Worm (Caenorhabditis elegans) whole organism, young adult: ENCODE data around the gene cysl-4.

Experiments used
- B0019.2 ChIP-seq: fragments of 200-800 bp; sonication (Bioruptor generic); conservative IDR thresholded peaks from 2 replicates; pipeline ENCODE4 v1.3.6; 2022; ENCODE audit warnings: missing genetic modification reagents, missing genetic modification characterization, missing compliant biosample characterization
- D2030.7 ChIP-seq: fragments of 200-800 bp; sonication (Bioruptor generic); IDR thresholded peaks from 2 replicates; pipeline ENCODE4 v1.3.6; 2022; ENCODE audit warnings: missing genetic modification reagents, missing genetic modification characterization, missing compliant biosample characterization
- F22D6.2 ChIP-seq: sonication (generic microtip); optimal IDR thresholded peaks from 2 replicates; lab custom pipeline; 2016; ENCODE audit warnings: mild to moderate bottlenecking, missing genetic modification characterization, missing compliant biosample characterization
- F33H1.4 ChIP-seq: fragments of 200-800 bp; sonication (Bioruptor generic); IDR thresholded peaks from 2 replicates; pipeline ENCODE4 v1.3.6; 2022; ENCODE audit warnings: missing genetic modification reagents, missing genetic modification characterization, missing compliant biosample characterization
- F52B5.7 ChIP-seq: sonication (generic microtip); optimal IDR thresholded peaks from 2 replicates; lab custom pipeline; 2016; ENCODE audit warnings: mild to moderate bottlenecking, missing genetic modification characterization, missing compliant biosample characterization
- F57A8.1 ChIP-seq: fragments of 200-800 bp; sonication (Bioruptor generic); optimal IDR thresholded peaks from 2 replicates; lab custom pipeline; 2018; ENCODE audit warnings: mild to moderate bottlenecking, missing genetic modification characterization, moderate library complexity, missing compliant biosample characterization
- Y67H2A.10 ChIP-seq: fragments of 200-800 bp; sonication (Bioruptor generic); conservative IDR thresholded peaks from 2 replicates; pipeline ENCODE4 v1.3.6; 2022; ENCODE audit warnings: missing genetic modification reagents, missing genetic modification characterization, missing compliant biosample characterization
- Y79H2A.3 ChIP-seq: fragments of 200-800 bp; sonication (Bioruptor generic); conservative IDR thresholded peaks from 2 replicates; pipeline ENCODE4 v1.3.6; 2022; ENCODE audit warnings: missing genetic modification reagents, missing genetic modification characterization, missing compliant biosample characterization
- Y95B8A.8 ChIP-seq: fragments of 200-800 bp; sonication (Bioruptor generic); IDR thresholded peaks from 2 replicates; pipeline ENCODE4 v1.3.6; 2022; ENCODE audit warnings: missing genetic modification reagents, missing genetic modification characterization, missing compliant biosample characterization
- aptf-2 ChIP-seq: fragments of 200-800 bp; sonication (Bioruptor generic); conservative IDR thresholded peaks from 2 replicates; pipeline ENCODE4 v1.3.6; 2022; ENCODE audit warnings: missing genetic modification reagents, missing genetic modification characterization, missing compliant biosample characterization
- athp-1 ChIP-seq: sonication (generic microtip); optimal IDR thresholded peaks from 2 replicates; lab custom pipeline; 2017; ENCODE audit warnings: mild to moderate bottlenecking, missing genetic modification characterization, missing compliant biosample characterization
- ceh-79 ChIP-seq: sonication (generic microtip); optimal IDR thresholded peaks from 2 replicates; lab custom pipeline; 2017; ENCODE audit warnings: mild to moderate bottlenecking, missing genetic modification characterization, missing compliant biosample characterization
- dpff-1 ChIP-seq: sonication (generic microtip); optimal IDR thresholded peaks from 2 replicates; lab custom pipeline; 2017; ENCODE audit warnings: mild to moderate bottlenecking, missing genetic modification characterization, missing compliant biosample characterization
- egrh-3 ChIP-seq: fragments of 200-800 bp; sonication (Bioruptor generic); IDR thresholded peaks from 2 replicates; pipeline ENCODE4 v1.3.6; 2022; ENCODE audit warnings: missing genetic modification reagents, missing genetic modification characterization, missing compliant biosample characterization
- ekl-4 ChIP-seq: fragments of 200-800 bp; sonication (Bioruptor generic); IDR thresholded peaks from 2 replicates; pipeline ENCODE4 v1.3.6; 2022; ENCODE audit warnings: missing genetic modification reagents, missing genetic modification characterization, missing compliant biosample characterization
- fkh-3 ChIP-seq: sonication (generic microtip); optimal IDR thresholded peaks from 2 replicates; lab custom pipeline; 2016; ENCODE audit warnings: mild to moderate bottlenecking, missing genetic modification characterization, missing compliant biosample characterization
- lin-26 ChIP-seq: fragments of 200-800 bp; sonication (Bioruptor generic); IDR thresholded peaks from 2 replicates; pipeline ENCODE4 v1.3.6; 2022; ENCODE audit warnings: missing genetic modification reagents, missing genetic modification characterization, missing compliant biosample characterization
- lsl-1 ChIP-seq: fragments of 200-800 bp; sonication (Bioruptor generic); optimal IDR thresholded peaks from 2 replicates; lab custom pipeline; 2018; ENCODE audit warnings: mild to moderate bottlenecking, missing genetic modification characterization, moderate library complexity, missing compliant biosample characterization
- mcd-1 ChIP-seq: fragments of 200-800 bp; sonication (Bioruptor generic); IDR thresholded peaks from 2 replicates; pipeline ENCODE4 v1.3.6; 2022; ENCODE audit warnings: missing genetic modification reagents, missing genetic modification characterization, missing compliant biosample characterization
- mel-28 ChIP-seq: sonication (generic microtip); optimal IDR thresholded peaks from 2 replicates; lab custom pipeline; 2016; ENCODE audit warnings: borderline replicate concordance, mild to moderate bottlenecking, missing genetic modification characterization, missing compliant biosample characterization
- mes-4 ChIP-seq: sonication (generic microtip); optimal IDR thresholded peaks from 2 replicates; lab custom pipeline; 2016; ENCODE audit warnings: missing genotype, missing genetic modification characterization, missing compliant biosample characterization
- nhr-80 ChIP-seq: sonication (generic microtip); optimal IDR thresholded peaks from 2 replicates; lab custom pipeline; 2016; ENCODE audit warnings: missing genetic modification characterization, missing compliant biosample characterization
- nhr-90 ChIP-seq: sonication (generic microtip); optimal IDR thresholded peaks from 2 replicates; lab custom pipeline; 2016; ENCODE audit warnings: missing genotype, mild to moderate bottlenecking, missing genetic modification characterization, missing compliant biosample characterization
- snpc-1.1 ChIP-seq: sonication (generic microtip); optimal IDR thresholded peaks from 2 replicates; lab custom pipeline; 2017; ENCODE audit warnings: missing genetic modification characterization, mild to moderate bottlenecking, missing compliant biosample characterization, antibody characterized with exemption, moderate library complexity, missing genotype, missing genetic modification reagents; ENCODE audit not compliant: insufficient read depth
- snpc-1.3 ChIP-seq: sonication (generic microtip); optimal IDR thresholded peaks from 2 replicates; lab custom pipeline; 2017; ENCODE audit warnings: missing genetic modification characterization, mild to moderate bottlenecking, missing compliant biosample characterization, antibody characterized with exemption, moderate library complexity, missing genotype, missing genetic modification reagents; ENCODE audit not compliant: insufficient read depth
- tlf-1 ChIP-seq: fragments of 200-800 bp; sonication (Bioruptor generic); optimal IDR thresholded peaks from 2 replicates; lab custom pipeline; 2018; ENCODE audit warnings: mild to moderate bottlenecking, missing genetic modification characterization, missing compliant biosample characterization
- zfh-2 ChIP-seq: fragments of 200-800 bp; sonication (Bioruptor generic); conservative IDR thresholded peaks from 2 replicates; pipeline ENCODE4 v1.3.6; 2022; ENCODE audit warnings: missing genetic modification reagents, missing genetic modification characterization, missing compliant biosample characterization
- zim-3 ChIP-seq: sonication (generic microtip); optimal IDR thresholded peaks from 2 replicates; lab custom pipeline; 2017; ENCODE audit warnings: mild to moderate bottlenecking, missing genetic modification characterization, moderate library complexity, missing compliant biosample characterization
- ztf-22 ChIP-seq: fragments of 200-800 bp; sonication (Bioruptor generic); optimal IDR thresholded peaks from 2 replicates; lab custom pipeline; 2018; ENCODE audit warnings: mild to moderate bottlenecking, missing genetic modification characterization, moderate library complexity, missing compliant biosample characterization
- ztf-26 ChIP-seq: sonication (generic microtip); optimal IDR thresholded peaks from 2 replicates; lab custom pipeline; 2017; ENCODE audit warnings: missing genetic modification characterization, missing compliant biosample characterization

The cysl-4 gene

DNA sequence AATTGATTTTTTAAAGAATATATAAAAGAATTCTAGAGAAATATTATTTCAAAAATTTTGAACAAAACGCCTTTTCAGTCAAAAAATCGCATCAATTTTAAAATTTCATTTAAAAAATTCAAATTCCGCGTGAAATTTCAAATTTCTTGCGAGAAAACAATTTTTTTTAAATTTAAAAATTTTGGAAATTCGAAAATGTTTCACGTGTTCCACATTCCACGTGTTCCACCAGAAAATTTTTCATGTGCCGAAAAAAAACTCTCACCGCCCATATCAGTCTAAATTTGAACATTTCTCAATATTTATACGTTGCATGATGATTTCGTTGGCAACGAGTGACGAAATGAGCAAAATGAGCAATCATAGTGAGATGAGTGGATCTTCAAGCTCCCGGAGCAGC lies 29.7 kb upstream of the cysl-4 start, which contains the start of gene fbxa-201:
TSS of gene fbxa-201 (plus strand) at position 301 of the 400 bp plus-strand sequence.
- TF ChIP-seq D2030.7 (GFP tag; lab: Robert Waterston, UW) (no peak), ekl-4 (no peak), Y67H2A.10 (GFP tag; lab: Robert Waterston, UW) (no peak), mes-4 (tag; lab: Kevin White, UChicago) (no peak), F22D6.2 (tag; lab: Kevin White, UChicago) (no peak), athp-1 (tag; lab: Kevin White, UChicago) (no peak), ceh-79 (tag; lab: Kevin White, UChicago) (no peak), ztf-22 (GFP tag; lab: Kevin White, UChicago) (no peak), B0019.2 (GFP tag; lab: Robert Waterston, UW) (no peak), tlf-1 (GFP tag; lab: Kevin White, UChicago) (no peak), nhr-80 (tag; lab: Kevin White, UChicago) (no peak), snpc-1.3 (tag; lab: Kevin White, UChicago) (no peak), egrh-3 (GFP tag; lab: Robert Waterston, UW) (no peak), zim-3 (no peak), ztf-26 (no peak), fkh-3 (no peak), dpff-1 (tag; lab: Kevin White, UChicago) (no peak), lsl-1 (GFP tag; lab: Kevin White, UChicago) (no peak), aptf-2 (GFP tag; lab: Robert Waterston, UW) (no peak)

DNA sequence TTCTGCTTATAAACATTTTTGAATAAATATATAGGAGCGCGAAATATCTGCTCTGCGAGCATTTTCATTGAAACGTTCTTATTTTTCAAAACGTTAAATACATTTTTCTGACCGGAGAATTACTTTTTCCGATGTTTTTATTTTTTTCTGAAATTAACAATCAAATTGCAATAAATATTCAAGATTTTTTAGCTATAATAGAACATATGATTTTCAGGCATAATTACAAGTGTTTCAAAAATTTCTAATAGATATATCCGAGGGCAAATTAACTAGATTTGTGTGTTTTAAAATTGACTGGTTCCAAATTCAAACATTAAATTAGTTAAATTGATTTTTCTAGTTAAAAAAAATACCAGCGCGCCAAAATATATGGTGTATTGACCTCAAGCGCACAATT lies 25.8 kb upstream of the cysl-4 start, which contains the start of gene T08B1.4:
TSS of gene T08B1.4 (plus strand) at position 301 of the 400 bp plus-strand sequence.
- TF ChIP-seq Y67H2A.10 (GFP tag; lab: Robert Waterston, UW): no peak
- no peak for TF ChIP-seq snpc-1.1 (tag; lab: Kevin White, UChicago)
- no peak for TF ChIP-seq Y95B8A.8
- TF ChIP-seq mel-28 (tag; lab: Kevin White, UChicago): no peak

DNA sequence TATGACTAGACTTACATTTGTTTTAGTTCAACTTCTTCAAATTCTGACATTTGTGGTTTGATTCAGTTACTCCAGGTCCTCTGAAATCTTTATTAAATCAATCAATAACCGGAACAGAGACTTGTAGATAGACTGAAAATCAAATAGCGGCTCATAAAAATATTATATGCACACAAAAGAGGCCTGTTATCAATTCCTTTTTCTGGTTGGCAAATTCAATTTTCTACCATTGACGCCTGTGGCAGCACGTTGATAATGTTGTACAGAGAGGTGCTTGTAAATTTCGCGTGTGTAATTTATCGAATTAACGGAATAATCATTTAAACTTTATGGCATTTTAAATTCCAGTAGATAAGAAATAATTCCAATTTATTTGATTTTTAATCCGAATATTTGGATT lies 17.8 kb upstream of the cysl-4 start, which contains the start of gene T08B1.1:
TSS of gene T08B1.1 (minus strand) at position 92 of the 400 bp plus-strand sequence.
- TF ChIP-seq F52B5.7 (tag; lab: Kevin White, UChicago): no peak
- TF ChIP-seq mcd-1 (GFP tag; lab: Robert Waterston, UW): no peak
- TF ChIP-seq nhr-80 (tag; lab: Kevin White, UChicago): peak; percentile 64
- TF ChIP-seq F33H1.4 (GFP tag; lab: Robert Waterston, UW): no peak
- TF ChIP-seq Y79H2A.3: no peak

DNA sequence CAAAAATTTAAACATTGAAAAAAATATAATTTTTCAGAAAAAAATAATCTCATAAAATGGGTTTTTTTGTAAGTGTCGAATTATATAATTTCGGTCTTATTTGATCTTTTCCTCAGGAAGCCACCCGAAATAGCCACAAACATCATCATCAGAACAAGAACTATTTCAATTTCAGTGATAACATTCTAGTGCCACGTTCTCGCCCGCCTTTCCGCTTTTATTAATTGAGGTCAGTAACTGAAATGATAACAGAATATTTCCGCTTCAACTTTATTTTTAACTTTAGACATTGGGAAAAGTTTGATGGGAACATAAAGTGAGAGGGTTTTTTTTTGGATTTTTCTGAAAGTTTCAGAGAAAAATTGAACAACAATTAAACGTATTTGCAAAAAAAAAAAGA lies 15.5 kb upstream of the cysl-4 start:
- peak; percentile 42 for TF ChIP-seq nhr-80 (tag; lab: Kevin White, UChicago)
- no peak for TF ChIP-seq F57A8.1 (GFP tag; lab: Kevin White, UChicago)
- no peak for TF ChIP-seq nhr-90 (tag; lab: Kevin White, UChicago)
- TF ChIP-seq, all 124 proteins: peak for 1

DNA sequence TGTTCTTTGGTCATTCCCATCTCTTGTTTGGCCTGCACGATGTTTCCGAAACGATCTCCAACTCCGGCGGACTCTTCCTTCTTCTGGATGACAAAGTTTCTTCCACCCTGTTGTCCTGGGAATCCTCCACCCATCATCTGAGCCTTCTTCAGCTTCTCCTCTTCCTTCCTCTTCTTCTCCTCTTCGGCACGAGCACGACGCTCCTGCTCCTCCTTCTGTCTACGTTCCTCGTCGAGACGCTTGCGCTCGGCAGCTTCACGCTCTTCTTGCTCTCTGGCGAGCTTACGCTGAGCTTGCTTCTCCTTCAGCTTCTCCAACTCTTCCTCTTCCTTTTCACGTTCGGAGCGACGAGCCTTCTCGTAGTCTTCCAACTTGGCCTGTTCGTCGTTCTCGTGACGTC lies 13.4 kb upstream of the cysl-4 start:
- TF ChIP-seq lin-26 (GFP tag; lab: Robert Waterston, UW) (0 out of 2 replicates have a peak, but pooled peaks have one; percentile 32), zfh-2 (GFP tag; lab: Robert Waterston, UW) (peak; percentile 84), egrh-3 (GFP tag; lab: Robert Waterston, UW) (peak; percentile 70), aptf-2 (GFP tag; lab: Robert Waterston, UW) (no peak)
